Worm (Caenorhabditis elegans) whole organism, midembryonic: ENCODE measurements around the gene slc-9B.2.

Experiments used
- cog-1 ChIP-seq: sonication (generic microtip); optimal IDR thresholded peaks from 2 replicates; lab custom pipeline; 2016; ENCODE audit warnings: missing genetic modification characterization, missing compliant biosample characterization
- flt-1 ChIP-seq: fragments of 200-800 bp; sonication (Bioruptor generic); IDR thresholded peaks from 2 replicates; pipeline ENCODE4 v1.3.6; 2022; ENCODE audit warnings: missing genetic modification characterization, missing compliant biosample characterization
- med-1 ChIP-seq: sonication (generic microtip); optimal IDR thresholded peaks from 2 replicates; lab custom pipeline; 2017; ENCODE audit warnings: missing genetic modification characterization, mild to moderate bottlenecking, missing compliant biosample characterization, antibody characterized with exemption, missing genetic modification reagents; ENCODE audit not compliant: insufficient read depth
- tab-1 ChIP-seq: fragments of 200-800 bp; sonication (Bioruptor generic); IDR thresholded peaks from 2 replicates; pipeline ENCODE4 v1.3.6; 2022; ENCODE audit warnings: missing genetic modification characterization, missing compliant biosample characterization
- ztf-23 ChIP-seq: fragments of 200-800 bp; sonication (Bioruptor generic); IDR thresholded peaks from 2 replicates; pipeline ENCODE4 v1.3.6; 2022; ENCODE audit warnings: missing genetic modification reagents, missing genetic modification characterization, missing compliant biosample characterization

- TF ChIP-seq cog-1 (no peak), ztf-23 (GFP tag; lab: Robert Waterston, UW) (no peak), med-1 (GFP tag; lab: Kevin White, UChicago) (no peak), flt-1 (GFP tag; lab: Robert Waterston, UW) (no peak), tab-1 (GFP tag; lab: Robert Waterston, UW) (no peak)
Observed at ce11 chrV:16298669-16299068, 40.2 kb upstream of the slc-9B.2 start, which contains the start of gene srbc-84.
